Worm (Caenorhabditis elegans): ENCODE data around the gene nspc-19.

Gene nspc-19

ce11 chrX:14500422-14501058 lies 28.0 kb upstream of the nspc-19 start (continued):
- TF ChIP-seq ztf-22 (GFP tag; optimal IDR thresholded peaks at IDR 0.05), result peak; percentile 89

ce11 chrX:14502116-14502587 lies 26.3 kb upstream of the nspc-19 start:
- no peak for TF ChIP-seq ceh-91 (GFP tag; IDR thresholded peaks at IDR 0.05)
- TF ChIP-seq repo-1 (tag; optimal IDR thresholded peaks at IDR 0.05), result no peak
- TF ChIP-seq lin-40 (tag; optimal IDR thresholded peaks at IDR 0.05), result peak; percentile 77
- no peak for TF ChIP-seq sea-2 (GFP tag; IDR thresholded peaks at IDR 0.05)
- no peak for TF ChIP-seq aptf-2 (GFP tag; conservative IDR thresholded peaks at IDR 0.05)
- no peak for TF ChIP-seq Y67H2A.10 (GFP tag; conservative IDR thresholded peaks at IDR 0.05)
- TF ChIP-seq dox-1 (GFP tag; IDR thresholded peaks at IDR 0.05), result 0 out of 2 replicates have a peak, but pooled peaks have one; percentile 35
- TF ChIP-seq egl-18 (GFP tag; IDR thresholded peaks at IDR 0.05), result no peak
- TF ChIP-seq F52B5.7 (tag; optimal IDR thresholded peaks at IDR 0.05), result no peak
- peak; percentile 72 for TF ChIP-seq chd-7 (tag; optimal IDR thresholded peaks at IDR 0.05)
- TF ChIP-seq madf-10 (tag; optimal IDR thresholded peaks at IDR 0.05), result no peak
- TF ChIP-seq egl-44 (GFP tag; IDR thresholded peaks at IDR 0.05), result 0 out of 2 replicates have a peak, but pooled peaks have one; percentile 43
- no peak for TF ChIP-seq nfya-1 (tag; optimal IDR thresholded peaks at IDR 0.05; ENCODE audit: borderline replicate concordance, insufficient read depth)
- no peak for TF ChIP-seq ama-1 (optimal IDR thresholded peaks at IDR 0.05)
- TF ChIP-seq ama-1 (GFP tag; optimal IDR thresholded peaks at IDR 0.05), result no peak
- no peak for TF ChIP-seq ceh-58 (GFP tag; IDR thresholded peaks at IDR 0.05)
- TF ChIP-seq lag-1 (GFP tag; IDR thresholded peaks at IDR 0.05), result no peak
- TF ChIP-seq tbp1 (GFP tag; optimal IDR thresholded peaks at IDR 0.05), result peak; percentile 43
- TF ChIP-seq ets-4 (GFP tag; optimal IDR thresholded peaks at IDR 0.05), result no peak
- TF ChIP-seq attf-3 (GFP tag; conservative IDR thresholded peaks at IDR 0.05), result no peak
- no peak for TF ChIP-seq ztf-28 (GFP tag; IDR thresholded peaks at IDR 0.05)
- peak; percentile 74 for TF ChIP-seq C06A6.2 (GFP tag; conservative IDR thresholded peaks at IDR 0.05)
- TF ChIP-seq snpc-3.4 (tag; optimal IDR thresholded peaks at IDR 0.05), result no peak
- no peak for TF ChIP-seq D2030.7 (GFP tag; IDR thresholded peaks at IDR 0.05)
- TF ChIP-seq lsy-27 (tag; optimal IDR thresholded peaks at IDR 0.05; ENCODE audit: borderline replicate concordance, insufficient read depth), result no peak
- peak; percentile 83 for TF ChIP-seq K11D2.4 (GFP tag; IDR thresholded peaks at IDR 0.05)
- TF ChIP-seq F22D6.2 (tag; optimal IDR thresholded peaks at IDR 0.05), result peak; percentile 44
- TF ChIP-seq nhr-120 (GFP tag; IDR thresholded peaks at IDR 0.05), result no peak
- no peak for TF ChIP-seq Y53G8AR.9 (GFP tag; conservative IDR thresholded peaks at IDR 0.05)
- TF ChIP-seq hmg-1.2 (GFP tag; IDR thresholded peaks at IDR 0.05), result no peak
- TF ChIP-seq tlf-1 (GFP tag; optimal IDR thresholded peaks at IDR 0.05), result peak; percentile 77
- TF ChIP-seq madf-3 (GFP tag; IDR thresholded peaks at IDR 0.05), result no peak
- no peak for TF ChIP-seq hlh-12 (tag; optimal IDR thresholded peaks at IDR 0.05)
- TF ChIP-seq rec-8 (tag; optimal IDR thresholded peaks at IDR 0.05), result no peak
- peak; percentile 66 for TF ChIP-seq lir-1 (GFP tag; conservative IDR thresholded peaks at IDR 0.05)
- no peak for TF ChIP-seq nhr-179 (tag; optimal IDR thresholded peaks at IDR 0.05)
- no peak for TF ChIP-seq ceh-100 (GFP tag; IDR thresholded peaks at IDR 0.05)
- no peak for TF ChIP-seq T07F8.4 (tag; optimal IDR thresholded peaks at IDR 0.05)
- no peak for TF ChIP-seq efl-1 (GFP tag; optimal IDR thresholded peaks at IDR 0.05)
- peak; percentile 68 for TF ChIP-seq nhr-90 (tag; optimal IDR thresholded peaks at IDR 0.05)
- no peak for TF ChIP-seq ZK185.1 (tag; optimal IDR thresholded peaks at IDR 0.05; ENCODE audit: poor library complexity, severe bottlenecking)
- no peak for TF ChIP-seq hrde-1 (tag; optimal IDR thresholded peaks at IDR 0.05; ENCODE audit: borderline replicate concordance)
- peak; percentile 17 for TF ChIP-seq dpff-1 (tag; optimal IDR thresholded peaks at IDR 0.05)
- TF ChIP-seq lin-54 (GFP tag; optimal IDR thresholded peaks at IDR 0.05), result peak; percentile 12
- TF ChIP-seq pha-4 (tag; optimal IDR thresholded peaks at IDR 0.05), result peak; percentile 33
